Fruit fly (Drosophila melanogaster) whole organism, wandering third instar larva: ENCODE data around the gene Gr93b.
A peak's percentile ranks its signal among the peaks of the same experiment; 100 is the strongest.

Source experiments
- Abd-B ChIP-seq: fragments of >200 bp; optimal IDR thresholded peaks from 2 replicates; lab custom pipeline; 2017; ENCODE audit warnings: missing biosample characterization, missing genetic modification characterization
- CG32264 ChIP-seq: fragments of 200-800 bp; sonication (Bioruptor generic); optimal IDR thresholded peaks from 2 replicates; lab custom pipeline; 2016; ENCODE audit warnings: missing biosample characterization, missing genetic modification characterization
- CG9705 ChIP-seq: fragments of 200-800 bp; sonication (Bioruptor generic); optimal IDR thresholded peaks from 2 replicates; lab custom pipeline; 2018; ENCODE audit warnings: missing biosample characterization, mild to moderate bottlenecking, missing genetic modification characterization
- CrebA ChIP-seq: fragments of 200-800 bp; sonication (Bioruptor generic); optimal IDR thresholded peaks from 2 replicates; lab custom pipeline; 2016; ENCODE audit warnings: missing biosample characterization, mild to moderate bottlenecking, missing genetic modification characterization, borderline replicate concordance
- Dfd ChIP-seq: fragments of >200 bp; optimal IDR thresholded peaks from 2 replicates; lab custom pipeline; 2017; ENCODE audit warnings: missing biosample characterization, missing genetic modification characterization
- Dif ChIP-seq: fragments of 200-275, 200-300 bp; sonication (Bioruptor generic); optimal IDR thresholded peaks from 2 replicates; lab custom pipeline; 2018; ENCODE audit warnings: missing biosample characterization, missing genetic modification characterization; ENCODE audit not compliant: partially characterized antibody
- GATAd ChIP-seq: sonication (Bioruptor generic); optimal IDR thresholded peaks from 2 replicates; lab custom pipeline; 2016; ENCODE audit warnings: missing biosample characterization, missing genetic modification characterization
- Hnf4 ChIP-seq: fragments of 200-800 bp; sonication (Bioruptor generic); optimal IDR thresholded peaks from 2 replicates; lab custom pipeline; 2016; ENCODE audit warnings: missing biosample characterization, mild to moderate bottlenecking, missing genetic modification characterization
- Hr78 ChIP-seq: fragments of >200 bp; optimal IDR thresholded peaks from 2 replicates; lab custom pipeline; 2017; ENCODE audit warnings: missing biosample characterization, missing genetic modification characterization
- Mio ChIP-seq: sonication (Bioruptor generic); optimal IDR thresholded peaks from 2 replicates; lab custom pipeline; 2016; ENCODE audit warnings: missing biosample characterization, missing genetic modification characterization
- N ChIP-seq: fragments of >200 bp; optimal IDR thresholded peaks from 2 replicates; lab custom pipeline; 2018; ENCODE audit warnings: missing biosample characterization, missing external identifiers, missing genetic modification characterization
- OdsH ChIP-seq: fragments of 200-800 bp; sonication (Bioruptor generic); optimal IDR thresholded peaks from 2 replicates; lab custom pipeline; 2016; ENCODE audit warnings: missing biosample characterization, mild to moderate bottlenecking, missing genetic modification characterization
- Rel ChIP-seq, 2 experiments: fragments of 200-800 bp; sonication (Bioruptor generic) in 1 of 2; optimal IDR thresholded peaks; 2 replicates in 1 of 2; 3 replicates in 1 of 2; lab custom pipeline; 2016 to 2019; ENCODE audit warnings: mild to moderate bottlenecking in 2 of 2, missing biosample characterization in 2 of 2, missing genetic modification characterization in 2 of 2, moderate library complexity in 1 of 2
- Sp1 ChIP-seq: fragments of 200-800 bp; sonication (Bioruptor generic); optimal IDR thresholded peaks from 3 replicates; lab custom pipeline; 2019; ENCODE audit warnings: missing biosample characterization, mild to moderate bottlenecking, missing genetic modification characterization, moderate library complexity
- Vsx2 ChIP-seq: fragments of 200-300, 225-300 bp; sonication (Bioruptor generic); optimal IDR thresholded peaks from 2 replicates; lab custom pipeline; 2018; ENCODE audit warnings: missing biosample characterization, missing genetic modification characterization; ENCODE audit not compliant: partially characterized antibody
- br ChIP-seq: fragments of 200-800 bp; sonication (Bioruptor generic); optimal IDR thresholded peaks from 2 replicates; lab custom pipeline; 2016; ENCODE audit warnings: missing biosample characterization, missing genetic modification characterization
- brk ChIP-seq: fragments of 200-800 bp; sonication (Bioruptor generic); optimal IDR thresholded peaks from 2 replicates; lab custom pipeline; 2016; ENCODE audit warnings: missing biosample characterization, mild to moderate bottlenecking, missing genetic modification characterization
- dl ChIP-seq, 2 experiments: fragments of 175-275, 200-275 bp in 1 of 2; fragments of 200-275 bp in 1 of 2; sonication (Bioruptor generic); optimal IDR thresholded peaks; lab custom pipeline; 2018; ENCODE audit warnings: mild to moderate bottlenecking in 2 of 2, missing biosample characterization in 2 of 2, missing genetic modification characterization in 2 of 2, moderate library complexity in 2 of 2; ENCODE audit not compliant: partially characterized antibody in 2 of 2, insufficient read depth in 1 of 2
- dmrt93B ChIP-seq: fragments of 200-800 bp; sonication (Bioruptor generic); optimal IDR thresholded peaks from 2 replicates; lab custom pipeline; 2018; ENCODE audit warnings: missing biosample characterization, mild to moderate bottlenecking, missing genetic modification characterization
- dsf ChIP-seq: sonication (Bioruptor generic); optimal IDR thresholded peaks from 2 replicates; lab custom pipeline; 2016; ENCODE audit warnings: missing biosample characterization, missing genetic modification characterization, borderline replicate concordance
- ey ChIP-seq: fragments of 200-800 bp; sonication (Bioruptor generic); optimal IDR thresholded peaks from 2 replicates; lab custom pipeline; 2016; ENCODE audit warnings: missing biosample characterization, missing genetic modification characterization
- foxo ChIP-seq, 2 experiments: fragments of 200-800 bp; sonication (Bioruptor generic); optimal IDR thresholded peaks; 2 replicates in 1 of 2; 3 replicates in 1 of 2; lab custom pipeline; 2016 to 2017; ENCODE audit warnings: missing biosample characterization in 2 of 2, missing genetic modification characterization in 2 of 2
- fru ChIP-seq: fragments of 200-800 bp; sonication (Bioruptor generic); optimal IDR thresholded peaks from 3 replicates; lab custom pipeline; 2016; ENCODE audit warnings: missing biosample characterization, mild to moderate bottlenecking, missing genetic modification characterization
- h ChIP-seq: fragments of 200-800 bp; sonication (Bioruptor generic); optimal IDR thresholded peaks from 3 replicates; lab custom pipeline; 2016; ENCODE audit warnings: missing biosample characterization, mild to moderate bottlenecking, missing genetic modification characterization
- jim ChIP-seq: fragments of 175-275, 200-325 bp; sonication (Bioruptor generic); optimal IDR thresholded peaks from 2 replicates; lab custom pipeline; 2016; ENCODE audit warnings: missing biosample characterization, mild to moderate bottlenecking, missing genetic modification characterization
- lola ChIP-seq: fragments of >200 bp; optimal IDR thresholded peaks from 2 replicates; lab custom pipeline; 2017; ENCODE audit warnings: missing biosample characterization, missing genetic modification characterization
- pan ChIP-seq: fragments of >200 bp; optimal IDR thresholded peaks from 2 replicates; lab custom pipeline; 2017
- psq ChIP-seq: fragments of 200-800 bp; sonication (Bioruptor generic); optimal IDR thresholded peaks from 3 replicates; lab custom pipeline; 2017; ENCODE audit warnings: missing biosample characterization, mild to moderate bottlenecking, missing genetic modification characterization, moderate library complexity
- rgr ChIP-seq: fragments of 200-800 bp; sonication (Bioruptor generic); optimal IDR thresholded peaks from 3 replicates; lab custom pipeline; 2016; ENCODE audit warnings: missing biosample characterization, mild to moderate bottlenecking, missing genetic modification characterization
- sage ChIP-seq: fragments of 200-800 bp; sonication (Bioruptor generic); optimal IDR thresholded peaks from 2 replicates; lab custom pipeline; 2016; ENCODE audit warnings: missing biosample characterization, mild to moderate bottlenecking, missing genetic modification characterization
- sv ChIP-seq: fragments of 200-800 bp; sonication (Bioruptor generic); optimal IDR thresholded peaks from 3 replicates; lab custom pipeline; 2016; ENCODE audit warnings: missing biosample characterization, missing genetic modification characterization
- tai ChIP-seq: sonication (Bioruptor generic); optimal IDR thresholded peaks from 2 replicates; lab custom pipeline; 2016; ENCODE audit warnings: missing biosample characterization, missing genetic modification characterization
- usp ChIP-seq: fragments of >200 bp; optimal IDR thresholded peaks from 2 replicates; lab custom pipeline; 2017; ENCODE audit warnings: missing biosample characterization, missing genetic modification characterization
- woc ChIP-seq: sonication (Bioruptor generic); optimal IDR thresholded peaks from 2 replicates; lab custom pipeline; 2016; ENCODE audit warnings: missing biosample characterization, mild to moderate bottlenecking, missing genetic modification characterization

Gr93b gene

DNA sequence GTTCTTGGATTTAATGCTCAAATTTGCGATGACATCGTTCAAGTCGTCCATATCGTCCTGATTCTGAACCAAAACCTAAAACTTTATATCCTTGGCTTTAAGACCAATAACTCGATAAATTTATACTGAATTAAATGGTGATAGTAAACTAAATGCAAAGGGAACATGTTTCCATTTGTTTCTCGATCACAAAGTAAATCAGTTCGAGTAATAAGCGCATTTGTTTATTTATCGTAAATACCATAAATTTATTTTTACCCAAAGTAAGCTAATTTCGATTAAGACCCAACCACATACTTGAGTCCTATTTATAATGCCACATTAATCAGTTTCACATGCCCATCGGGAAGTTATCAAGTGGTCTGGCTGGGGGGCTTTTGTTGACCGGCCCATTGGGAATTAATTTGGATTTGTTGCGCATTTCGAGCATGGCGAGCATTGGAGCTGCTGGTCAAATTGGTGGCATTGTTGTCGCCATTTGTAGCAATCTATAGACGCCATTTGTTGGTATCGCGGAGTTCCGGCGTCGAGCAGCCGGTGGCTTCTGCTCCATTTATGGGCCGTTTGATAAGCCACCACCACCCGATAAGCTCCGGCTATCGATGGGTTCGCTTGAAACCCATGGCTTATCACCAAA, 26.0 kb upstream of the Gr93b start, which contains the start of gene CG31174:
Gene CG31174, minus strand, starts transcription at position 51 of the 637 bp plus-strand sequence.
- TF ChIP-seq tai (GFP tag; lab: Kevin White, UChicago) (no peak), Rel (GFP tag; optimal IDR thresholded peaks at IDR 0.05; lab: Kevin White, UChicago) (no peak), Rel (tag; optimal IDR thresholded peaks at IDR 0.05; lab: Kevin White, UChicago) (peak; percentile 83), Hr78 (GFP tag; lab: Kevin White, UChicago) (no peak)

dm6 chr3R:21867819-21868218, 24.3 kb upstream of the Gr93b start, which contains the start of the genes CG6569 and Cby:
CG6569 (minus strand) TSS chr3R:21867919.
Cby (plus strand) TSS chr3R:21868003.
- no peak for TF ChIP-seq sv
- TF ChIP-seq h (GFP tag; lab: Kevin White, UChicago) = no peak
- TF ChIP-seq psq (GFP tag; lab: Kevin White, UChicago) = no peak
- no peak for TF ChIP-seq rgr (GFP tag; lab: Kevin White, UChicago)
- TF ChIP-seq fru (GFP tag; lab: Kevin White, UChicago) = no peak

- TF ChIP-seq dsf (GFP tag; lab: Kevin White, UChicago) (no peak), Hr78 (GFP tag; lab: Kevin White, UChicago) (no peak), dmrt93B (GFP tag; lab: Kevin White, UChicago) (no peak), CG9705 (no peak), GATAd (GFP tag; lab: Kevin White, UChicago) (no peak), Sp1 (GFP tag; lab: Kevin White, UChicago) (no peak), brk (peak; percentile 41), fru (GFP tag; lab: Kevin White, UChicago) (no peak), sage (GFP tag; lab: Kevin White, UChicago) (peak; percentile 12), tai (GFP tag; lab: Kevin White, UChicago) (no peak), lola (GFP tag; lab: Kevin White, UChicago) (no peak), woc (GFP tag; lab: Kevin White, UChicago) (no peak), CrebA (GFP tag; lab: Kevin White, UChicago) (peak; percentile 2), psq (GFP tag; lab: Kevin White, UChicago) (no peak), Hnf4 (no peak), Mio (no peak), Vsx2 (no peak), Dfd (no peak), pan (lab: Kevin White, UChicago) (no peak), OdsH (GFP tag; lab: Kevin White, UChicago) (no peak), N (GFP tag; lab: Kevin White, UChicago) (no peak), h (GFP tag; lab: Kevin White, UChicago) (no peak), CG32264 (no peak), jim (GFP tag; lab: Kevin White, UChicago) (no peak), Abd-B (no peak)
Observed at dm6 chr3R:21864992-21865391, 21.4 kb upstream of the Gr93b start, which contains the start of gene lsn. lsn (plus strand) TSS chr3R:21865168.

DNA sequence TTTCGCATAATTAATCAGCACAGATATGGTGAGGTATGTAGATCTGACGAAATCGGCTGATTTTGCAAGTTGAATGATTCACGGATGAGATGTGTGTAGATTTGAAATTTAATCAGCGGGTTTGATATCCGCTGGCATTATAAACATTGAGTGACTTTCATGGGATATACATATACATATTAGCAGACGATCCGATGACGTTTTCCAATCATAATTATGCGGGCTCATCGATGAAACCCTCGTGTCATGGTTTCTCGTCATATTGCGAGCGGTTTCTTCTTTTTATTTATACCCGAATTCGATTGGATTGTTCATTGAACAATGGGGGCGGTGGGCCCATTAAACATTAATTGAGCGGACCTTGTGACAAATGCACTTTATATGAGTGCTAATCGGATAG, 20.9 kb upstream of the Gr93b start:
- TF ChIP-seq usp (GFP tag; lab: Kevin White, UChicago) = no peak
- no peak for TF ChIP-seq OdsH (GFP tag; lab: Kevin White, UChicago)
- TF ChIP-seq Sp1 (GFP tag; lab: Kevin White, UChicago) = no peak
- no peak for TF ChIP-seq Hr78 (GFP tag; lab: Kevin White, UChicago)
- no peak for TF ChIP-seq h (GFP tag; lab: Kevin White, UChicago)
- no peak for TF ChIP-seq tai (GFP tag; lab: Kevin White, UChicago)
- TF ChIP-seq foxo (GFP tag; optimal IDR thresholded peaks at IDR 0.05; lab: Kevin White, UChicago) = no peak
- TF ChIP-seq rgr (GFP tag; lab: Kevin White, UChicago) = no peak
- TF ChIP-seq dl (GFP tag; optimal IDR thresholded peaks at IDR 0.05; lab: Kevin White, UChicago; ENCODE audit: insufficient read depth in 1 of 2, partially characterized antibody in 2 of 2) = no peak
- no peak for TF ChIP-seq Vsx2
- TF ChIP-seq CrebA (GFP tag; lab: Kevin White, UChicago) = no peak
- TF ChIP-seq fru (GFP tag; lab: Kevin White, UChicago) = no peak
- no peak for TF ChIP-seq N (GFP tag; lab: Kevin White, UChicago)
- TF ChIP-seq sv = no peak
- TF ChIP-seq pan (lab: Kevin White, UChicago) = no peak
- TF ChIP-seq br (GFP tag; lab: Kevin White, UChicago) = no peak
- no peak for TF ChIP-seq ey (GFP tag; lab: Kevin White, UChicago)
- no peak for TF ChIP-seq Dif (GFP tag; lab: Kevin White, UChicago)
